Fruit fly (Drosophila melanogaster): ENCODE results near the gene CG43050.

CG43050 gene

DNA sequence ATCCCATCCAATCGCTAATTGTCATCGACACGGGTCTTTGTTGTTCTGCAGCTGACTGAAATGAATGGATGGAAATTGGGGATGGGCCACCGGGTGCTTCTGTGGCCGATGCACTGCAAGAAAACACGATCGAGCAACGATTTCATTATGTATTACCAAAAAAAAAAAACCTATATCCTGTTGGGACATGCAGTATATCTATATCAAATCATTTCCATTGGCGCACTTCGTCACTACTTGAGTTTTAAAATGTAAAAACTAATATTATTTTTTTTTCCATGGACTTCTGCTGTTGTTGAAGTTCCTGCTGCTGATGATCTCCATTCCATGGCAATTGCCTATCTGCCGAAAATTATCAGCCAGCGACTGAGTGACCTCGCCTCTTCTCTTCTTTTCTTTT is 45.3 kb upstream of the CG43050 start (continued):
- no peak for TF ChIP-seq CG5180 (GFP tag; optimal IDR thresholded peaks at IDR 0.05)
- no peak for TF ChIP-seq ash1 (GFP tag; optimal IDR thresholded peaks at IDR 0.05)
- TF ChIP-seq Abd-B (GFP tag; optimal IDR thresholded peaks at IDR 0.05) = peak; percentile 24
- no peak for TF ChIP-seq MESR4 (GFP tag; optimal IDR thresholded peaks at IDR 0.05)
- TF ChIP-seq CG10462 (GFP tag; optimal IDR thresholded peaks at IDR 0.05) = no peak
- TF ChIP-seq scrt (GFP tag; optimal IDR thresholded peaks at IDR 0.05) = no peak
- TF ChIP-seq oc (tag; optimal IDR thresholded peaks at IDR 0.05) = peak; percentile 15
- no peak for TF ChIP-seq cwo (GFP tag; optimal IDR thresholded peaks at IDR 0.05)
- TF ChIP-seq hbn (GFP tag; IDR thresholded peaks at IDR 0.05; ENCODE audit: partially characterized antibody) = no peak
- no peak for TF ChIP-seq yki (optimal IDR thresholded peaks at IDR 0.05)
- no peak for TF ChIP-seq CG12155 (GFP tag; optimal IDR thresholded peaks at IDR 0.05)
- no peak for TF ChIP-seq CG18476 (GFP tag; optimal IDR thresholded peaks at IDR 0.05)
- TF ChIP-seq Fer3 (tag; optimal IDR thresholded peaks at IDR 0.05) = no peak
- TF ChIP-seq chm (GFP tag; IDR thresholded peaks at IDR 0.05) = peak; percentile 78
- TF ChIP-seq chn (GFP tag; optimal IDR thresholded peaks at IDR 0.05) = peak; percentile 59
- no peak for TF ChIP-seq Dp (GFP tag; optimal IDR thresholded peaks at IDR 0.05)
- TF ChIP-seq vnd (GFP tag; IDR thresholded peaks at IDR 0.05; ENCODE audit: partially characterized antibody) = no peak
- TF ChIP-seq CG14441 (GFP tag; IDR thresholded peaks at IDR 0.05) = peak; percentile 72
- peak; percentile 31 for TF ChIP-seq CG15269 (tag; optimal IDR thresholded peaks at IDR 0.05)
- no peak for TF ChIP-seq CG18011 (GFP tag; optimal IDR thresholded peaks at IDR 0.05)
- TF ChIP-seq B-H1 (GFP tag; IDR thresholded peaks at IDR 0.05) = peak; percentile 42; the same call in 2 of the 3 replicates
- no peak for TF ChIP-seq ac (GFP tag; optimal IDR thresholded peaks at IDR 0.05)
- TF ChIP-seq CG13296 (GFP tag; optimal IDR thresholded peaks at IDR 0.05) = no peak
- no peak for TF ChIP-seq CkIIα-i1 (GFP tag; IDR thresholded peaks at IDR 0.05)
- 0 out of 3 replicates have a peak, but pooled peaks have one; percentile 53 for TF ChIP-seq CG3726 (GFP tag; IDR thresholded peaks at IDR 0.05)
- peak; percentile 30 for TF ChIP-seq NfI (GFP tag; optimal IDR thresholded peaks at IDR 0.05)
- TF ChIP-seq CG10321 (GFP tag; IDR thresholded peaks at IDR 0.05) = no peak
- no peak for TF ChIP-seq ab (GFP tag; optimal IDR thresholded peaks at IDR 0.05)
- no peak for TF ChIP-seq pan (optimal IDR thresholded peaks at IDR 0.05)
- TF ChIP-seq pan (GFP tag; optimal IDR thresholded peaks at IDR 0.05 in 1 of 2, IDR thresholded peaks at IDR 0.05 in 1 of 2) = peak in 1 of 2 experiments; percentile 75
- no peak for TF ChIP-seq cad (GFP tag; optimal IDR thresholded peaks at IDR 0.05)
- TF ChIP-seq sna (GFP tag; IDR thresholded peaks at IDR 0.05; ENCODE audit: partially characterized antibody) = no peak
- peak; percentile 72 for TF ChIP-seq E2f1 (GFP tag; IDR thresholded peaks at IDR 0.05)
- no peak for TF ChIP-seq CG7745 (tag; optimal IDR thresholded peaks at IDR 0.05)
- TF ChIP-seq CG16815 (GFP tag; optimal IDR thresholded peaks at IDR 0.05) = peak; percentile 29
- no peak for TF ChIP-seq Jarid2 (GFP tag; optimal IDR thresholded peaks at IDR 0.05)
- TF ChIP-seq Dip2 (GFP tag; IDR thresholded peaks at IDR 0.05) = no peak
- TF ChIP-seq CG2202 (tag; optimal IDR thresholded peaks at IDR 0.05) = peak; percentile 27
- peak; percentile 68; the same call in 2 of the 3 replicates for TF ChIP-seq CG7357 (GFP tag; IDR thresholded peaks at IDR 0.05)
- TF ChIP-seq unpg (GFP tag; optimal IDR thresholded peaks at IDR 0.05) = peak; percentile 61
- TF ChIP-seq ara (GFP tag; IDR thresholded peaks at IDR 0.05) = peak; percentile 86
- 0 out of 2 replicates have a peak, but pooled peaks have one; percentile 56 for TF ChIP-seq sim (GFP tag; IDR thresholded peaks at IDR 0.05)
- TF ChIP-seq CG8765 (GFP tag; IDR thresholded peaks at IDR 0.05) = no peak
- peak; percentile 70 for TF ChIP-seq tgo (GFP tag; IDR thresholded peaks at IDR 0.05)
- no peak for TF ChIP-seq CG2889 (GFP tag; IDR thresholded peaks at IDR 0.05)
- peak; percentile 22 for TF ChIP-seq bab2 (GFP tag; optimal IDR thresholded peaks at IDR 0.05)
- no peak for TF ChIP-seq CG10543 (GFP tag; optimal IDR thresholded peaks at IDR 0.05)
- TF ChIP-seq CG6254 (GFP tag; optimal IDR thresholded peaks at IDR 0.05) = no peak
- TF ChIP-seq NC2α (GFP tag; optimal IDR thresholded peaks at IDR 0.05) = peak; percentile 3
- peak; percentile 82 for TF ChIP-seq CG6689 (GFP tag; IDR thresholded peaks at IDR 0.05)
- no peak for TF ChIP-seq CG4854 (GFP tag; optimal IDR thresholded peaks at IDR 0.05)
- peak; percentile 39 for TF ChIP-seq Atf3 (GFP tag; optimal IDR thresholded peaks at IDR 0.05)

All from whole organism, embryonic.